Worm (Caenorhabditis elegans) whole organism, mixed stage, embryonic: ENCODE data around the gene metl-13.

Experiments used
- M03D4.4 ChIP-seq: sonication (generic microtip); optimal IDR thresholded peaks from 2 replicates; lab custom pipeline; 2017; ENCODE audit warnings: mild to moderate bottlenecking, missing genetic modification characterization, missing compliant biosample characterization
- ceh-83 ChIP-seq: fragments of 200-800 bp; sonication (Bioruptor generic); optimal IDR thresholded peaks from 2 replicates; lab custom pipeline; 2018; ENCODE audit warnings: mild to moderate bottlenecking, missing genetic modification characterization, missing compliant biosample characterization
- lin-13 ChIP-seq: fragments of 150-350 bp; optimal IDR thresholded peaks from 2 replicates; lab custom pipeline; 2014; ENCODE audit warnings: missing biosample characterization, missing genetic modification characterization
- lin-32 ChIP-seq: fragments of 200-800 bp; sonication (Bioruptor generic); optimal IDR thresholded peaks from 2 replicates; lab custom pipeline; 2018; ENCODE audit warnings: mild to moderate bottlenecking, missing genetic modification characterization, missing compliant biosample characterization
- lsy-2 ChIP-seq: fragments of 150-350 bp; optimal IDR thresholded peaks from 2 replicates; lab custom pipeline; 2014; ENCODE audit warnings: missing biosample characterization, missing genetic modification characterization
- mab-5 ChIP-seq: fragments of 150-350 bp; optimal IDR thresholded peaks from 2 replicates; lab custom pipeline; 2014; ENCODE audit warnings: missing biosample characterization, missing genetic modification characterization
- mep-1 ChIP-seq: fragments of 150-350 bp; optimal IDR thresholded peaks from 2 replicates; lab custom pipeline; 2017; ENCODE audit warnings: missing biosample characterization, missing genetic modification reagents, missing genetic modification characterization, inconsistent platforms
- nhr-76 ChIP-seq: sonication (generic microtip); optimal IDR thresholded peaks from 2 replicates; lab custom pipeline; 2017; ENCODE audit warnings: missing biosample characterization, missing genetic modification characterization
- unc-120 ChIP-seq: sonication (generic microtip); optimal IDR thresholded peaks from 2 replicates; lab custom pipeline; 2017; ENCODE audit warnings: missing genetic modification characterization, missing compliant biosample characterization; ENCODE audit not compliant: poor library complexity, severe bottlenecking
- unc-39 ChIP-seq: fragments of 150-350 bp; optimal IDR thresholded peaks from 2 replicates; lab custom pipeline; 2014; ENCODE audit warnings: missing biosample characterization, missing genetic modification characterization
- unc-62 ChIP-seq: fragments of 150-350 bp; optimal IDR thresholded peaks from 2 replicates; lab custom pipeline; 2014; ENCODE audit warnings: missing biosample characterization, missing genetic modification reagents, missing genetic modification characterization
- ztf-11 ChIP-seq: fragments of 150-350 bp; optimal IDR thresholded peaks from 2 replicates; lab custom pipeline; 2014; ENCODE audit warnings: missing biosample characterization, missing genetic modification characterization

DNA sequence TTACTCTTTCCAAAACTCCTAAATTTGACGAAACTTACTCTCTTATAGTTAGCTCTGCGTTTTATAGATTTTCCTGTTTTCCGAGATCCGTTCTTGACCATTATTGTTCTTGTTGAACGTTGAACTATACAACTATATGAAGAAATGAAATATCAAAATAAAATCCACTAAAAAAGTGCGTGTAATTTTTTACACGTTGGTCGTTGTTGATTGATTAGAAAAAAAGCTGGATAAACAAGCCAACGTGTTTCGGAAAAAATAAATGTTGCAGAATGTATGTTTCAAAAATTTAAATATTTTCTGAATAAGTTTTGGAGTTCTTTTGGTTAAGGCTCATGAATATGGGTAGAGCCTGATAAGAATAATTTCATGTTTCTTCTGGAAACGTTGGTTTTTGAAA is 33.0 kb downstream of the metl-13 start, which contains the start of gene Y73B6A.1:
- TF ChIP-seq mep-1 (tag; lab: Kevin White, UChicago) (no peak), ztf-11 (no peak), unc-62 (GFP tag; lab: Kevin White, UChicago) (no peak), lin-32 (no peak), unc-120 (no peak), mab-5 (tag; lab: Kevin White, UChicago) (no peak), lin-13 (tag; lab: Kevin White, UChicago) (no peak), unc-39 (tag; lab: Kevin White, UChicago) (no peak), lsy-2 (tag; lab: Kevin White, UChicago) (no peak), ceh-83 (GFP tag; lab: Kevin White, UChicago) (no peak), nhr-76 (no peak), M03D4.4 (tag; lab: Kevin White, UChicago) (no peak)
